Worm (Caenorhabditis elegans) whole organism, L1 larva: ENCODE measurements around the gene hif-1.

Experiments used
- C34B4.2 ChIP-seq: sonication (generic microtip); optimal IDR thresholded peaks from 2 replicates; lab custom pipeline; 2017; ENCODE audit warnings: mild to moderate bottlenecking, missing genetic modification characterization, missing compliant biosample characterization
- aly-2 ChIP-seq: fragments of 150-350 bp; optimal IDR thresholded peaks from 2 replicates; lab custom pipeline; 2014; ENCODE audit warnings: missing biosample characterization, missing genetic modification characterization
- ceh-8 ChIP-seq: fragments of 200-800 bp; sonication (Bioruptor generic); optimal IDR thresholded peaks from 2 replicates; lab custom pipeline; 2018; ENCODE audit warnings: mild to moderate bottlenecking, missing genetic modification characterization, moderate library complexity, missing compliant biosample characterization
- dsc-1 ChIP-seq: sonication (generic microtip); optimal IDR thresholded peaks from 2 replicates; lab custom pipeline; 2016; ENCODE audit warnings: mild to moderate bottlenecking, missing genetic modification characterization, missing compliant biosample characterization
- efl-1 ChIP-seq, 4 experiments: fragments of 150-350 bp; optimal IDR thresholded peaks in 3 of 4; peaks in 1 of 4; 1 replicate in 1 of 4; 2 replicates in 3 of 4; lab custom pipeline; 2014; ENCODE audit warnings: missing biosample characterization in 2 of 4, missing genetic modification characterization in 2 of 4, missing genetic modification reagents in 2 of 4
- elt-2 ChIP-seq: sonication (generic microtip); optimal IDR thresholded peaks from 2 replicates; lab custom pipeline; 2016; ENCODE audit warnings: missing genetic modification characterization, mild to moderate bottlenecking, inconsistent platforms, missing compliant biosample characterization, missing genetic modification reagents
- fkh-10 ChIP-seq: sonication (generic microtip); optimal IDR thresholded peaks from 2 replicates; lab custom pipeline; 2017; ENCODE audit warnings: missing biosample characterization, missing genetic modification reagents, missing genetic modification characterization
- fkh-8 ChIP-seq: sonication (generic microtip); optimal IDR thresholded peaks from 2 replicates; lab custom pipeline; 2016; ENCODE audit warnings: mild to moderate bottlenecking, missing genetic modification characterization, missing compliant biosample characterization
- grh-1 ChIP-seq: fragments of 200-800 bp; sonication (Bioruptor generic); IDR thresholded peaks from 2 replicates; pipeline ENCODE4 v1.3.6; 2022; ENCODE audit warnings: missing genetic modification reagents, missing genetic modification characterization, missing compliant biosample characterization
- hpl-2 ChIP-seq: fragments of 150-350 bp; optimal IDR thresholded peaks from 2 replicates; lab custom pipeline; 2014; ENCODE audit warnings: missing biosample characterization, missing genetic modification reagents, missing genetic modification characterization
- lin-14 ChIP-seq: fragments of 200-800 bp; sonication (Bioruptor generic); optimal IDR thresholded peaks from 2 replicates; lab custom pipeline; 2018; ENCODE audit warnings: mild to moderate bottlenecking, missing genetic modification characterization, moderate library complexity, missing compliant biosample characterization
- lir-3 ChIP-seq: sonication (generic microtip); optimal IDR thresholded peaks from 2 replicates; lab custom pipeline; 2016; ENCODE audit warnings: mild to moderate bottlenecking, missing genetic modification characterization, moderate library complexity, missing compliant biosample characterization; ENCODE audit not compliant: poor library complexity
- mab-9 ChIP-seq: fragments of 200-800 bp; sonication (Bioruptor generic); IDR thresholded peaks from 2 replicates; pipeline ENCODE4 v1.3.6; 2022; ENCODE audit warnings: missing genetic modification reagents, missing genetic modification characterization, missing compliant biosample characterization
- mef-2 ChIP-seq: fragments of 150-350 bp; optimal IDR thresholded peaks from 2 replicates; lab custom pipeline; 2014; ENCODE audit warnings: missing biosample characterization, missing genetic modification characterization
- nhr-12 ChIP-seq: sonication (generic microtip); optimal IDR thresholded peaks from 2 replicates; lab custom pipeline; 2017; ENCODE audit warnings: missing biosample characterization, missing genetic modification characterization
- nhr-19 ChIP-seq: fragments of 200-800 bp; sonication (Bioruptor generic); conservative IDR thresholded peaks from 2 replicates; pipeline ENCODE4 v1.3.6; 2022; ENCODE audit warnings: missing genetic modification characterization, missing compliant biosample characterization
- nhr-20 ChIP-seq: sonication (generic microtip); optimal IDR thresholded peaks from 2 replicates; lab custom pipeline; 2016; ENCODE audit warnings: mild to moderate bottlenecking, missing genetic modification characterization, missing compliant biosample characterization
- nhr-47 ChIP-seq: sonication (generic microtip); optimal IDR thresholded peaks from 2 replicates; lab custom pipeline; 2016; ENCODE audit warnings: mild to moderate bottlenecking, missing genetic modification characterization, moderate library complexity, missing compliant biosample characterization
- nhr-71 ChIP-seq: sonication (generic microtip); optimal IDR thresholded peaks from 2 replicates; lab custom pipeline; 2016; ENCODE audit warnings: mild to moderate bottlenecking, missing genetic modification characterization, moderate library complexity, missing compliant biosample characterization
- nhr-77 ChIP-seq: fragments of 150-350 bp; optimal IDR thresholded peaks from 2 replicates; lab custom pipeline; 2014; ENCODE audit warnings: missing biosample characterization, missing genetic modification characterization
- nhr-84 ChIP-seq: sonication (generic microtip); optimal IDR thresholded peaks from 2 replicates; lab custom pipeline; 2017; ENCODE audit warnings: missing biosample characterization, missing genetic modification characterization
- nhr-85 ChIP-seq: sonication (generic microtip); peaks from one replicate; lab custom pipeline; 2016; ENCODE audit warnings: missing genetic modification characterization, inconsistent platforms, missing compliant biosample characterization
- nhr-90 ChIP-seq: sonication (generic microtip); optimal IDR thresholded peaks from 2 replicates; lab custom pipeline; 2016; ENCODE audit warnings: mild to moderate bottlenecking, missing genetic modification characterization, missing compliant biosample characterization; ENCODE audit not compliant: poor library complexity
- pax-3 ChIP-seq: fragments of 200-800 bp; sonication (Bioruptor generic); optimal IDR thresholded peaks from 2 replicates; lab custom pipeline; 2018; ENCODE audit warnings: mild to moderate bottlenecking, missing genetic modification characterization, moderate library complexity, missing compliant biosample characterization
- rnt-1 ChIP-seq: sonication (generic microtip); optimal IDR thresholded peaks from 2 replicates; lab custom pipeline; 2016; ENCODE audit warnings: mild to moderate bottlenecking, missing genetic modification characterization, moderate library complexity, missing compliant biosample characterization
- snpc-4 ChIP-seq: fragments of 150-350 bp; optimal IDR thresholded peaks from 2 replicates; lab custom pipeline; 2014; ENCODE audit warnings: missing biosample characterization, missing genetic modification characterization
- snu-23 ChIP-seq: sonication (generic microtip); optimal IDR thresholded peaks from 2 replicates; lab custom pipeline; 2016; ENCODE audit warnings: missing genetic modification characterization, missing compliant biosample characterization
- tbx-2 ChIP-seq: sonication (generic microtip); optimal IDR thresholded peaks from 2 replicates; lab custom pipeline; 2016; ENCODE audit warnings: missing genetic modification characterization, missing compliant biosample characterization
- unc-86 ChIP-seq: sonication (generic microtip); optimal IDR thresholded peaks from 2 replicates; lab custom pipeline; 2016; ENCODE audit warnings: missing genetic modification characterization, missing compliant biosample characterization
- vab-15 ChIP-seq: sonication (generic microtip); optimal IDR thresholded peaks from 2 replicates; lab custom pipeline; 2017; ENCODE audit warnings: missing genotype, mild to moderate bottlenecking, missing genetic modification characterization, missing compliant biosample characterization

Gene hif-1

ce11 chrV:20793761-20794160 lies 13.6 kb downstream of the hif-1 start (continued):
- TF ChIP-seq lir-3 (tag; lab: Kevin White, UChicago) (no peak), lin-14 (peak; percentile 87)

- TF ChIP-seq nhr-19 (peak; percentile 39), rnt-1 (peak; percentile 20)
Measured at ce11 chrV:20795374-20795773, 15.2 kb downstream of the hif-1 start.

ce11 chrV:20797918-20798317 lies 17.7 kb downstream of the hif-1 start, which contains the start of gene sdf-9:
sdf-9 (plus strand) TSS chrV:20798218.
- TF ChIP-seq elt-2 (tag; lab: Kevin White, UChicago) (no peak), unc-86 (tag; lab: Kevin White, UChicago) (no peak), ceh-8 (GFP tag; lab: Kevin White, UChicago) (peak; percentile 26), nhr-12 (tag; lab: Kevin White, UChicago) (no peak)

- TF ChIP-seq dsc-1 (tag; lab: Kevin White, UChicago), result no peak
- TF ChIP-seq efl-1 (optimal IDR thresholded peaks at IDR 0.05; lab: Kevin White, UChicago), result no peak
- TF ChIP-seq efl-1 (GFP tag; optimal IDR thresholded peaks at IDR 0.05 in 1 of 2; lab: Kevin White, UChicago), result peak in 1 of 2 experiments; percentile 66
- no peak for TF ChIP-seq vab-15 (tag; lab: Kevin White, UChicago)
- TF ChIP-seq nhr-84 (tag; lab: Kevin White, UChicago), result no peak
- TF ChIP-seq, all 84 proteins: peak for 1
Measured at ce11 chrV:20802906-20803305, 22.7 kb downstream of the hif-1 start, which contains the start of gene Y44A6D.5. Y44A6D.5 (minus strand) TSS chrV:20803006.

- TF ChIP-seq nhr-47 (peak; percentile 17), nhr-90 (tag; lab: Kevin White, UChicago) (peak; percentile 23), snpc-4 (tag; lab: Kevin White, UChicago) (peak; percentile 94), nhr-85 (tag; lab: Kevin White, UChicago) (peak; percentile 27), snu-23 (GFP tag; lab: Kevin White, UChicago) (peak; percentile 4), grh-1 (GFP tag; lab: Robert Waterston, UW) (peak; percentile 23; the same call in 1 of the 2 replicates), nhr-71 (peak; percentile 10)
- TF ChIP-seq, all 84 proteins: peak for 7; not testable (repeated sequence) for 77
Measured at ce11 chrV:20803464-20803863, 23.3 kb downstream of the hif-1 start.

ce11 chrV:20807038-20807437 lies 26.8 kb downstream of the hif-1 start, which contains the start of gene Y44A6D.6:
Y44A6D.6 (plus strand) TSS chrV:20807338.
- TF ChIP-seq fkh-10 (GFP tag; lab: Kevin White, UChicago), result no peak
- no peak for TF ChIP-seq nhr-85 (tag; lab: Kevin White, UChicago)
- no peak for TF ChIP-seq pax-3 (tag; lab: Kevin White, UChicago)
- TF ChIP-seq grh-1 (GFP tag; lab: Robert Waterston, UW), result no peak
- TF ChIP-seq hpl-2 (GFP tag; lab: Kevin White, UChicago), result no peak
- no peak for TF ChIP-seq fkh-8
- no peak for TF ChIP-seq mef-2 (tag; lab: Kevin White, UChicago)
- no peak for TF ChIP-seq snpc-4 (tag; lab: Kevin White, UChicago)
- TF ChIP-seq nhr-77 (tag; lab: Kevin White, UChicago), result no peak
- no peak for TF ChIP-seq tbx-2
- no peak for TF ChIP-seq nhr-20 (tag; lab: Kevin White, UChicago)
- TF ChIP-seq snu-23 (GFP tag; lab: Kevin White, UChicago), result no peak
- no peak for TF ChIP-seq C34B4.2 (tag; lab: Kevin White, UChicago)
- no peak for TF ChIP-seq aly-2
- no peak for TF ChIP-seq ceh-8 (GFP tag; lab: Kevin White, UChicago)

ce11 chrV:20813646-20814045 lies 33.4 kb downstream of the hif-1 start:
- TF ChIP-seq lin-14 (peak; percentile 56), C34B4.2 (tag; lab: Kevin White, UChicago) (no peak), mab-9 (GFP tag; lab: Robert Waterston, UW) (no peak), hpl-2 (GFP tag; lab: Kevin White, UChicago) (no peak), efl-1 (optimal IDR thresholded peaks at IDR 0.05; lab: Kevin White, UChicago) (no peak), efl-1 (GFP tag; optimal IDR thresholded peaks at IDR 0.05 in 1 of 2; lab: Kevin White, UChicago) (peak in 1 of 2 experiments; percentile 7)
